Fruit fly (Drosophila melanogaster) whole organism, prepupa: ENCODE data around the gene tty.
A peak's percentile ranks its signal among the peaks of the same experiment; 100 is the strongest.

Experiments
- Blimp-1 ChIP-seq: fragments of 200-800 bp; sonication (Bioruptor generic); optimal IDR thresholded peaks from 3 replicates; lab custom pipeline; 2017; ENCODE audit warnings: missing biosample characterization, missing genetic modification characterization, mild to moderate bottlenecking, moderate library complexity, missing genetic modification reagents
- CG10669 ChIP-seq: fragments of 200-800 bp; sonication (Bioruptor generic); optimal IDR thresholded peaks from 3 replicates; lab custom pipeline; 2018; ENCODE audit warnings: missing biosample characterization, mild to moderate bottlenecking, missing genetic modification characterization, moderate library complexity
- CG11762 ChIP-seq: fragments of 200-800 bp; sonication (Bioruptor generic); optimal IDR thresholded peaks from 3 replicates; lab custom pipeline; 2016; ENCODE audit warnings: missing biosample characterization, missing genetic modification characterization; ENCODE audit not compliant: insufficient read depth
- CG11902 ChIP-seq: fragments of 200-800 bp; sonication (Bioruptor generic); optimal IDR thresholded peaks from 3 replicates; lab custom pipeline; 2016; ENCODE audit warnings: missing biosample characterization, missing genetic modification characterization
- CG15336 ChIP-seq: fragments of 200-800 bp; sonication (Bioruptor generic); IDR thresholded peaks from 2 replicates; pipeline ENCODE4 v1.3.6; 2022; ENCODE audit warnings: missing biosample characterization, missing genetic modification characterization
- CG1621 ChIP-seq: fragments of 200-800 bp; sonication (Bioruptor generic); optimal IDR thresholded peaks from 3 replicates; lab custom pipeline; 2018; ENCODE audit warnings: missing biosample characterization, mild to moderate bottlenecking, missing genetic modification characterization
- CG16779 ChIP-seq: fragments of 200-800 bp; sonication (Bioruptor generic); optimal IDR thresholded peaks from 3 replicates; lab custom pipeline; 2017; ENCODE audit warnings: missing biosample characterization, mild to moderate bottlenecking, missing genetic modification characterization
- CG3032 ChIP-seq: fragments of 200-800 bp; optimal IDR thresholded peaks from 2 replicates; lab custom pipeline; 2019; ENCODE audit warnings: missing biosample characterization, mild to moderate bottlenecking, missing genetic modification characterization, moderate library complexity
- CG31627 ChIP-seq: fragments of 200-800 bp; sonication (Bioruptor generic); optimal IDR thresholded peaks from 3 replicates; lab custom pipeline; 2016; ENCODE audit warnings: missing biosample characterization, missing genetic modification characterization
- CG32006 ChIP-seq: fragments of 200-800 bp; sonication (Bioruptor generic); optimal IDR thresholded peaks from 3 replicates; lab custom pipeline; 2017; ENCODE audit warnings: missing biosample characterization, mild to moderate bottlenecking, missing genetic modification characterization
- CG34406 ChIP-seq: fragments of 200-800 bp; sonication (Bioruptor generic); optimal IDR thresholded peaks from 3 replicates; lab custom pipeline; 2016; ENCODE audit warnings: missing biosample characterization, missing genetic modification characterization
- CG3919 ChIP-seq: fragments of 200-800 bp; sonication (Bioruptor generic); optimal IDR thresholded peaks from 3 replicates; lab custom pipeline; 2016; ENCODE audit warnings: missing biosample characterization, missing genetic modification characterization
- CG6163 ChIP-seq: fragments of 200-800 bp; sonication (Bioruptor generic); IDR thresholded peaks from 3 replicates; pipeline ENCODE4 v1.3.6; 2022; ENCODE audit warnings: missing biosample characterization, missing genetic modification characterization
- CG6276 ChIP-seq: fragments of 200-800 bp; sonication (Bioruptor generic); optimal IDR thresholded peaks from 2 replicates; lab custom pipeline; 2017; ENCODE audit warnings: missing biosample characterization, mild to moderate bottlenecking, missing genetic modification characterization
- CG6792 ChIP-seq: fragments of 200-800 bp; sonication (Bioruptor generic); optimal IDR thresholded peaks from 3 replicates; lab custom pipeline; 2016; ENCODE audit warnings: missing biosample characterization, missing genetic modification characterization
- CG6854 ChIP-seq: fragments of 200-800 bp; sonication (Bioruptor generic); optimal IDR thresholded peaks from 2 replicates; lab custom pipeline; 2017; ENCODE audit warnings: missing biosample characterization, mild to moderate bottlenecking, missing genetic modification characterization
- CG7368 ChIP-seq: fragments of 200-800 bp; sonication (Bioruptor generic); optimal IDR thresholded peaks from 3 replicates; lab custom pipeline; 2016; ENCODE audit warnings: missing biosample characterization, missing genetic modification characterization
- CG8119 ChIP-seq: fragments of 200-800 bp; sonication (Bioruptor generic); IDR thresholded peaks from 3 replicates; pipeline ENCODE4 v1.3.6; 2022; ENCODE audit warnings: missing biosample characterization, missing genetic modification characterization
- CG8632 ChIP-seq: fragments of 200-800 bp; sonication (Bioruptor generic); optimal IDR thresholded peaks from 3 replicates; lab custom pipeline; 2016; ENCODE audit warnings: missing biosample characterization, missing genetic modification characterization
- CG9139 ChIP-seq: fragments of 200-800 bp; sonication (Bioruptor generic); optimal IDR thresholded peaks from 3 replicates; lab custom pipeline; 2017; ENCODE audit warnings: missing biosample characterization, mild to moderate bottlenecking, missing genetic modification characterization
- Eip75B ChIP-seq: fragments of 200-800 bp; sonication (Bioruptor generic); optimal IDR thresholded peaks from 3 replicates; lab custom pipeline; 2016; ENCODE audit warnings: missing biosample characterization, missing genetic modification characterization
- Eip78C ChIP-seq: fragments of 200-800 bp; sonication (Bioruptor generic); peaks from one replicate; lab custom pipeline; 2016; ENCODE audit warnings: missing biosample characterization, missing genetic modification characterization
- Ets21C ChIP-seq: fragments of 200-800 bp; sonication (Bioruptor generic); optimal IDR thresholded peaks from 3 replicates; lab custom pipeline; 2016; ENCODE audit warnings: missing biosample characterization, missing genetic modification characterization
- Ets96B ChIP-seq: fragments of 200-800 bp; optimal IDR thresholded peaks from 2 replicates; lab custom pipeline; 2019; ENCODE audit warnings: missing biosample characterization, mild to moderate bottlenecking, missing genetic modification characterization, moderate library complexity
- Hr39 ChIP-seq: fragments of 200-800 bp; sonication (Bioruptor generic); optimal IDR thresholded peaks from 2 replicates; lab custom pipeline; 2016; ENCODE audit warnings: missing biosample characterization, missing genetic modification characterization
- Hr4 ChIP-seq: fragments of 200-800 bp; sonication (Bioruptor generic); optimal IDR thresholded peaks from 3 replicates; lab custom pipeline; 2016; ENCODE audit warnings: missing biosample characterization, missing genetic modification characterization
- Met ChIP-seq: fragments of 200-800 bp; sonication (Bioruptor generic); optimal IDR thresholded peaks from 3 replicates; lab custom pipeline; 2016; ENCODE audit warnings: missing biosample characterization, missing genetic modification characterization
- OdsH ChIP-seq: fragments of 200-800 bp; sonication (Bioruptor generic); optimal IDR thresholded peaks from 3 replicates; lab custom pipeline; 2016; ENCODE audit warnings: missing biosample characterization, missing genetic modification characterization
- Smox ChIP-seq: fragments of 200-800 bp; sonication (Bioruptor generic); optimal IDR thresholded peaks from 3 replicates; lab custom pipeline; 2016; ENCODE audit warnings: missing biosample characterization, missing genetic modification characterization
- Sox102F ChIP-seq: fragments of 200-800 bp; sonication (Bioruptor generic); optimal IDR thresholded peaks from 2 replicates; lab custom pipeline; 2016; ENCODE audit warnings: missing biosample characterization, mild to moderate bottlenecking, missing genetic modification characterization
- Sox14 ChIP-seq: fragments of 200-800 bp; sonication (Bioruptor generic); optimal IDR thresholded peaks from 3 replicates; lab custom pipeline; 2016; ENCODE audit warnings: missing biosample characterization, missing genetic modification characterization
- Sox15 ChIP-seq: fragments of 200-800 bp; sonication (Bioruptor generic); optimal IDR thresholded peaks from 3 replicates; lab custom pipeline; 2016; ENCODE audit warnings: missing biosample characterization, missing genetic modification characterization
- cyc ChIP-seq: fragments of 200-800 bp; sonication (Bioruptor generic); optimal IDR thresholded peaks from 3 replicates; lab custom pipeline; 2016; ENCODE audit warnings: missing biosample characterization, missing genetic modification characterization
- dsx ChIP-seq: fragments of 200-800 bp; optimal IDR thresholded peaks from 3 replicates; lab custom pipeline; 2019; ENCODE audit warnings: missing biosample characterization, mild to moderate bottlenecking, missing genetic modification characterization, moderate library complexity; ENCODE audit not compliant: poor library complexity, severe bottlenecking
- eg ChIP-seq: fragments of 200-800 bp; sonication (Bioruptor generic); IDR thresholded peaks from 3 replicates; pipeline ENCODE4 v1.3.6; 2022; ENCODE audit warnings: missing biosample characterization, missing genetic modification characterization
- esn ChIP-seq: fragments of 200-800 bp; sonication (Bioruptor generic); optimal IDR thresholded peaks from 2 replicates; lab custom pipeline; 2016; ENCODE audit warnings: missing biosample characterization, mild to moderate bottlenecking, missing genetic modification characterization, moderate library complexity
- fd59A ChIP-seq: fragments of 200-800 bp; sonication (Bioruptor generic); optimal IDR thresholded peaks from 2 replicates; lab custom pipeline; 2017; ENCODE audit warnings: missing biosample characterization, mild to moderate bottlenecking, missing genetic modification characterization, missing genetic modification reagents
- fkh ChIP-seq: fragments of 200-800 bp; sonication (Bioruptor generic); optimal IDR thresholded peaks from 3 replicates; lab custom pipeline; 2017; ENCODE audit warnings: missing biosample characterization, mild to moderate bottlenecking, missing genetic modification characterization, moderate library complexity
- net ChIP-seq: fragments of 200-800 bp; sonication (Bioruptor generic); optimal IDR thresholded peaks from 3 replicates; lab custom pipeline; 2016; ENCODE audit warnings: missing biosample characterization, missing genetic modification characterization
- pdm3 ChIP-seq: fragments of 200-800 bp; sonication (Bioruptor generic); optimal IDR thresholded peaks from 3 replicates; lab custom pipeline; 2016; ENCODE audit warnings: missing biosample characterization, missing genetic modification characterization
- spab ChIP-seq: fragments of 200-800 bp; sonication (Bioruptor generic); optimal IDR thresholded peaks from 2 replicates; lab custom pipeline; 2017; ENCODE audit warnings: missing biosample characterization, mild to moderate bottlenecking, missing genetic modification characterization, missing genetic modification reagents
- ss ChIP-seq, 2 experiments: fragments of 200-800 bp; sonication (Bioruptor generic); optimal IDR thresholded peaks; 2 replicates in 1 of 2; 3 replicates in 1 of 2; lab custom pipeline; 2017 to 2018; ENCODE audit warnings: mild to moderate bottlenecking in 2 of 2, missing biosample characterization in 2 of 2, missing genetic modification characterization in 2 of 2, moderate library complexity in 1 of 2
- svp ChIP-seq: fragments of 200-800 bp; sonication (Bioruptor generic); peaks from one replicate; lab custom pipeline; 2016; ENCODE audit warnings: missing biosample characterization, missing genetic modification characterization
- topi ChIP-seq: fragments of 200-800 bp; sonication (Bioruptor generic); optimal IDR thresholded peaks from 3 replicates; lab custom pipeline; 2016; ENCODE audit warnings: missing biosample characterization, missing genetic modification characterization
- vri ChIP-seq: fragments of 200-800 bp; sonication (Bioruptor generic); optimal IDR thresholded peaks from 3 replicates; lab custom pipeline; 2016; ENCODE audit warnings: missing biosample characterization, mild to moderate bottlenecking, missing genetic modification characterization

tty gene

dm6 chrX:21323171-21323695, 16.2 kb downstream of the tty start (continued):
- TF ChIP-seq CG34406 (GFP tag; lab: Kevin White, UChicago) (no peak), pdm3 (GFP tag; lab: Kevin White, UChicago) (no peak), fkh (no peak), Eip78C (GFP tag; lab: Kevin White, UChicago) (peak; percentile 43), esn (no peak), ss (GFP tag; optimal IDR thresholded peaks at IDR 0.05; lab: Kevin White, UChicago) (peak; percentile 27 to 36), Sox15 (GFP tag; lab: Kevin White, UChicago) (no peak)

DNA sequence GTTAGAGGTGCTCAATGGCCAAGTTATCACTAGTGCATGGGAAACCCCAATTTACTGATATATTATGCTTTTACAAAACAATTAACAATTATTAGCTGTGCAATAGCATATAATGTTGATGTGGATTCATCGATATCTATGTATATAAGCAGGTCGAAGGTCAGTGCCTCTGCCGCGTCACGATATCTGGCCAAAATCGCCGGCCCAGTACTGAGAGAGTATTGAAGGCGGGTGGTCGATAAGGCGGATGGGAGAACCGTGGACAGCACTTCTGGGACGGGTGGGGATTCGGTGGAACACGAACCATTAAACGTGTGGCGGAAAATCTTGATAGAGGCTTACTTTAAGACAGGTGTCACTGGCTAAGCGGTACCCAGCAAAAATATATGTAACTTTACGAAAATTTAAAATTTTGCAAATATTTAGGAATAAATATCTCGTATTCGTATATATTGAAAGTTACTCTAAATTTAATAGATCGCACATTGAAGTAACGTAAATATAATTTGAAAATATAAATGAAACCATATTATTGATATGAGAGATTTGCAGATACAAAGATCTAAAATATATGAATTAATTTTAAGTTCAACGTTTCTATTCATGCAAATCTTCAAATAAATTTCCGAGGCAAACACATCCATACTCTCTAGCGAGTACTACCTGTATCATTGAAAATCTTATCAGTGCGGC, 17.0 kb downstream of the tty start:
- peak; percentile 5 for TF ChIP-seq Blimp-1
- no peak for TF ChIP-seq Hr39 (GFP tag; lab: Kevin White, UChicago)
- TF ChIP-seq CG3032 (tag; lab: Kevin White, UChicago): peak; percentile 48
- TF ChIP-seq CG10669 (GFP tag; lab: Kevin White, UChicago): peak; percentile 52
- TF ChIP-seq Met: peak; percentile 54
- no peak for TF ChIP-seq CG6854
- TF ChIP-seq ss (GFP tag; optimal IDR thresholded peaks at IDR 0.05; lab: Kevin White, UChicago): peak in 1 of 2 experiments; percentile 39
- peak; percentile 18; the same call in 1 of the 2 replicates for TF ChIP-seq CG15336 (GFP tag; lab: Robert Waterston, UW)
- TF ChIP-seq Hr4: no peak
- peak; percentile 22 for TF ChIP-seq CG11902 (GFP tag; lab: Kevin White, UChicago)
- no peak for TF ChIP-seq fd59A
- no peak for TF ChIP-seq Sox15 (GFP tag; lab: Kevin White, UChicago)
- no peak for TF ChIP-seq dsx
- peak; percentile 44 for TF ChIP-seq CG6276 (GFP tag; lab: Kevin White, UChicago)
- TF ChIP-seq Sox102F (GFP tag; lab: Kevin White, UChicago): no peak
- no peak for TF ChIP-seq CG8632 (GFP tag; lab: Kevin White, UChicago)
- TF ChIP-seq spab (GFP tag; lab: Kevin White, UChicago): no peak
- TF ChIP-seq Eip78C (GFP tag; lab: Kevin White, UChicago): no peak
- TF ChIP-seq topi (GFP tag; lab: Kevin White, UChicago): peak; percentile 49
- peak; percentile 79 for TF ChIP-seq svp
- TF ChIP-seq eg (GFP tag; lab: Robert Waterston, UW): 0 out of 3 replicates have a peak, but pooled peaks have one; percentile 22
- TF ChIP-seq CG11762 (GFP tag; lab: Kevin White, UChicago): peak; percentile 19
- TF ChIP-seq CG7368: peak; percentile 1
- peak; percentile 28 for TF ChIP-seq Ets96B (tag; lab: Kevin White, UChicago)
- no peak for TF ChIP-seq CG1621
- no peak for TF ChIP-seq CG32006 (GFP tag; lab: Kevin White, UChicago)
- peak; percentile 33 for TF ChIP-seq Eip75B (GFP tag; lab: Kevin White, UChicago)
- TF ChIP-seq CG3919 (GFP tag; lab: Kevin White, UChicago): peak; percentile 26
- TF ChIP-seq cyc (GFP tag; lab: Kevin White, UChicago): peak; percentile 36
- TF ChIP-seq CG8119 (GFP tag; lab: Robert Waterston, UW): no peak

dm6 chrX:21319202-21319772, 20.2 kb downstream of the tty start, which contains the start of the genes SLIRP1 and anox:
TSS of gene SLIRP1 (minus strand) at chrX:21319296.
TSS of gene anox (minus strand) at chrX:21319296.
- TF ChIP-seq CG6792: peak; percentile 86
- peak; percentile 89 for TF ChIP-seq CG32006 (GFP tag; lab: Kevin White, UChicago)
- peak; percentile 79 for TF ChIP-seq CG16779 (tag; lab: Kevin White, UChicago)
- no peak for TF ChIP-seq CG9139 (GFP tag; lab: Kevin White, UChicago)
- TF ChIP-seq Met: peak; percentile 89
- TF ChIP-seq CG8632 (GFP tag; lab: Kevin White, UChicago): peak; percentile 86
- TF ChIP-seq OdsH: peak; percentile 87
- TF ChIP-seq Eip78C (GFP tag; lab: Kevin White, UChicago): peak; percentile 96
- peak; percentile 81 for TF ChIP-seq CG3919 (GFP tag; lab: Kevin White, UChicago)
- TF ChIP-seq CG6163 (GFP tag; lab: Robert Waterston, UW): peak; percentile 64; the same call in 1 of the 3 replicates
- peak; percentile 54 for TF ChIP-seq vri (GFP tag; lab: Kevin White, UChicago)
- TF ChIP-seq CG3032 (tag; lab: Kevin White, UChicago): peak; percentile 90
- TF ChIP-seq Ets21C (GFP tag; lab: Kevin White, UChicago): peak; percentile 75
- peak; percentile 82 for TF ChIP-seq CG11762 (GFP tag; lab: Kevin White, UChicago)
- TF ChIP-seq fkh: peak; percentile 31
- peak; percentile 81 for TF ChIP-seq spab (GFP tag; lab: Kevin White, UChicago)
- peak; percentile 86 for TF ChIP-seq CG31627 (GFP tag; lab: Kevin White, UChicago)
- peak; percentile 92 for TF ChIP-seq CG10669 (GFP tag; lab: Kevin White, UChicago)
- peak; percentile 87 for TF ChIP-seq Sox14 (GFP tag; lab: Kevin White, UChicago)
- peak; percentile 81 for TF ChIP-seq net (GFP tag; lab: Kevin White, UChicago)
- peak; percentile 88 for TF ChIP-seq Smox (GFP tag; lab: Kevin White, UChicago)
